Fruit fly (Drosophila melanogaster) whole organism, embryonic: ENCODE results near the gene CG34290.

ENCODE experiments used
- ATbp ChIP-seq: fragments of 200-800 bp; sonication (Bioruptor generic); optimal IDR thresholded peaks from 2 replicates; lab custom pipeline; 2017; ENCODE audit warnings: missing biosample characterization, mild to moderate bottlenecking, missing genetic modification characterization, missing genetic modification reagents
- Ada2b ChIP-seq: fragments of 200-800 bp; sonication (Bioruptor generic); IDR thresholded peaks from 2 replicates; pipeline ENCODE4 v1.3.6; 2022; ENCODE audit warnings: missing biosample characterization, missing genetic modification characterization
- Atf6 ChIP-seq: fragments of 200-800 bp; sonication (Bioruptor generic); IDR thresholded peaks from 2 replicates; pipeline ENCODE4 v1.3.6; 2022; ENCODE audit warnings: missing biosample characterization, missing genetic modification characterization
- BEAF-32 ChIP-seq: fragments of 200-800 bp; sonication (Bioruptor generic); optimal IDR thresholded peaks from 3 replicates; lab custom pipeline; 2017; ENCODE audit warnings: missing biosample characterization, missing genetic modification characterization, mild to moderate bottlenecking, moderate library complexity, missing genetic modification reagents
- Blimp-1 ChIP-seq: fragments of 200-800 bp; sonication (Bioruptor generic); optimal IDR thresholded peaks from 3 replicates; lab custom pipeline; 2018; ENCODE audit warnings: missing biosample characterization, missing genetic modification characterization, mild to moderate bottlenecking, moderate library complexity, missing genetic modification reagents
- CG10431 ChIP-seq: fragments of 200-800 bp; sonication (Bioruptor generic); optimal IDR thresholded peaks from 3 replicates; lab custom pipeline; 2018; ENCODE audit warnings: missing biosample characterization, mild to moderate bottlenecking, missing genetic modification characterization
- CG10462 ChIP-seq: fragments of 200-800 bp; sonication (Bioruptor generic); optimal IDR thresholded peaks from 2 replicates; lab custom pipeline; 2016; ENCODE audit warnings: missing biosample characterization, missing genetic modification characterization
- CG12659 ChIP-seq: fragments of 200-800 bp; sonication (Bioruptor generic); optimal IDR thresholded peaks from 3 replicates; lab custom pipeline; 2017; ENCODE audit warnings: mild to moderate bottlenecking, missing biosample characterization, missing genetic modification reagents, missing genetic modification characterization
- CG15479 ChIP-seq: fragments of 200-800 bp; sonication (Bioruptor generic); optimal IDR thresholded peaks from 3 replicates; lab custom pipeline; 2019; ENCODE audit warnings: missing biosample characterization, mild to moderate bottlenecking, missing genetic modification characterization, moderate library complexity
- CG16815 ChIP-seq: fragments of 200-800 bp; sonication (Bioruptor generic); optimal IDR thresholded peaks from 3 replicates; lab custom pipeline; 2017; ENCODE audit warnings: missing biosample characterization, mild to moderate bottlenecking, missing genetic modification characterization
- CG17612 ChIP-seq: fragments of 200-800 bp; sonication (Bioruptor generic); IDR thresholded peaks from 2 replicates; pipeline ENCODE4 v1.3.6; 2022; ENCODE audit warnings: missing biosample characterization, missing genetic modification characterization
- CG17912 ChIP-seq: fragments of 200-800 bp; sonication (Bioruptor generic); optimal IDR thresholded peaks from 2 replicates; lab custom pipeline; 2018; ENCODE audit warnings: missing biosample characterization, mild to moderate bottlenecking, missing genetic modification characterization
- CG2129 ChIP-seq: fragments of 200-800 bp; sonication (Bioruptor generic); IDR thresholded peaks from 2 replicates; pipeline ENCODE4 v1.3.6; 2022; ENCODE audit warnings: missing biosample characterization, missing genetic modification characterization; ENCODE audit not compliant: partially characterized antibody
- CG34422 ChIP-seq: fragments of 200-800 bp; sonication (Bioruptor generic); IDR thresholded peaks from 3 replicates; pipeline ENCODE4 v1.3.6; 2022; ENCODE audit warnings: missing biosample characterization, missing genetic modification characterization
- CG4424 ChIP-seq: fragments of 200-800 bp; sonication (Bioruptor generic); optimal IDR thresholded peaks from 3 replicates; lab custom pipeline; 2016; ENCODE audit warnings: missing biosample characterization, missing genetic modification characterization
- CG4707 ChIP-seq: fragments of 200-800 bp; sonication (Bioruptor generic); optimal IDR thresholded peaks from 2 replicates; lab custom pipeline; 2018; ENCODE audit warnings: missing biosample characterization, mild to moderate bottlenecking, missing genetic modification characterization, moderate library complexity
- CG4730 ChIP-seq: fragments of 200-800 bp; sonication (Bioruptor generic); IDR thresholded peaks from 2 replicates; pipeline ENCODE4 v1.3.6; 2022; ENCODE audit warnings: missing biosample characterization, missing genetic modification characterization
- CG5180 ChIP-seq: fragments of 200-800 bp; sonication (Bioruptor generic); optimal IDR thresholded peaks from 3 replicates; lab custom pipeline; 2017; ENCODE audit warnings: missing biosample characterization, missing genetic modification characterization, mild to moderate bottlenecking, moderate library complexity, missing genetic modification reagents
- CG5245 ChIP-seq: fragments of 200-800 bp; sonication (Bioruptor generic); optimal IDR thresholded peaks from 3 replicates; lab custom pipeline; 2016; ENCODE audit warnings: missing biosample characterization, missing genetic modification characterization
- CG6689 ChIP-seq: fragments of 200-800 bp; sonication (Bioruptor generic); IDR thresholded peaks from 2 replicates; pipeline ENCODE4 v1.3.6; 2022; ENCODE audit warnings: missing biosample characterization, missing genetic modification characterization
- CG6791 ChIP-seq: fragments of 200-800 bp; sonication (Bioruptor generic); IDR thresholded peaks from 3 replicates; pipeline ENCODE4 v1.3.6; 2022; ENCODE audit warnings: missing biosample characterization, missing genetic modification characterization; ENCODE audit not compliant: partially characterized antibody
- CG8290 ChIP-seq, 3 experiments: fragments of 200-800 bp; sonication (Bioruptor generic); optimal IDR thresholded peaks; 2 replicates each; lab custom pipeline; 2016 to 2019; ENCODE audit warnings: missing biosample characterization in 3 of 3, missing genetic modification characterization in 3 of 3, mild to moderate bottlenecking in 2 of 3, moderate library complexity in 1 of 3
- CG9437 ChIP-seq: fragments of 200-800 bp; sonication (Bioruptor generic); optimal IDR thresholded peaks from 2 replicates; lab custom pipeline; 2018; ENCODE audit warnings: missing biosample characterization, mild to moderate bottlenecking, missing genetic modification characterization
- CTCF ChIP-seq: fragments of 200-800 bp; sonication (Bioruptor generic); optimal IDR thresholded peaks from 2 replicates; lab custom pipeline; 2017; ENCODE audit warnings: missing biosample characterization, mild to moderate bottlenecking, missing genetic modification characterization, moderate library complexity
- E2f2 ChIP-seq: fragments of 200-800 bp; sonication (Bioruptor generic); IDR thresholded peaks from 2 replicates; pipeline ENCODE4 v1.3.6; 2022; ENCODE audit warnings: missing biosample characterization, missing genetic modification characterization
- HLHmδ ChIP-seq: fragments of 200-800 bp; sonication (Bioruptor generic); optimal IDR thresholded peaks from 2 replicates; lab custom pipeline; 2018; ENCODE audit warnings: missing biosample characterization, mild to moderate bottlenecking, missing genetic modification characterization, moderate library complexity
- Nf-YA ChIP-seq: fragments of 200-800 bp; sonication (Bioruptor generic); IDR thresholded peaks from 2 replicates; pipeline ENCODE4 v1.3.6; 2022; ENCODE audit warnings: missing biosample characterization, missing genetic modification characterization
- PHDP ChIP-seq: fragments of 200-800 bp; sonication (Bioruptor generic); optimal IDR thresholded peaks from 3 replicates; lab custom pipeline; 2018; ENCODE audit warnings: missing biosample characterization, mild to moderate bottlenecking, missing genetic modification characterization, moderate library complexity
- Rfx ChIP-seq: fragments of 200-800 bp; sonication (Bioruptor generic); IDR thresholded peaks from 2 replicates; pipeline ENCODE4 v1.3.6; 2022; ENCODE audit warnings: missing biosample characterization, missing genetic modification characterization
- Side ChIP-seq: fragments of 200-800 bp; sonication (Bioruptor generic); optimal IDR thresholded peaks from 2 replicates; lab custom pipeline; 2016; ENCODE audit warnings: missing biosample characterization, missing genetic modification characterization
- Taf1 ChIP-seq: fragments of 200-800 bp; sonication (Bioruptor generic); IDR thresholded peaks from 2 replicates; pipeline ENCODE4 v1.3.6; 2022; ENCODE audit warnings: missing biosample characterization, missing genetic modification characterization
- Usf ChIP-seq: fragments of 200-800 bp; sonication (Bioruptor generic); optimal IDR thresholded peaks from 2 replicates; lab custom pipeline; 2017; ENCODE audit warnings: missing genotype, missing biosample characterization, missing genetic modification characterization
- Xbp1 ChIP-seq: fragments of 200-800 bp; sonication (Bioruptor generic); optimal IDR thresholded peaks from 3 replicates; lab custom pipeline; 2016; ENCODE audit warnings: missing biosample characterization, mild to moderate bottlenecking, missing genetic modification characterization
- bab2 ChIP-seq: fragments of 200-800 bp; sonication (Bioruptor generic); optimal IDR thresholded peaks from 2 replicates; lab custom pipeline; 2016; ENCODE audit warnings: missing biosample characterization, missing genetic modification characterization
- bigmax ChIP-seq: fragments of 200-800 bp; sonication (Bioruptor generic); optimal IDR thresholded peaks from 2 replicates; lab custom pipeline; 2018; ENCODE audit warnings: missing biosample characterization, mild to moderate bottlenecking, missing genetic modification characterization
- br ChIP-seq: fragments of >200 bp; optimal IDR thresholded peaks from 2 replicates; lab custom pipeline; 2017
- chinmo ChIP-seq: fragments of 200-800 bp; sonication (Bioruptor generic); IDR thresholded peaks from 4 replicates; pipeline ENCODE4 v1.3.6; 2022; ENCODE audit warnings: missing biosample characterization, missing genetic modification characterization; ENCODE audit not compliant: partially characterized antibody
- ems ChIP-seq: fragments of 200-800 bp; sonication (Bioruptor generic); optimal IDR thresholded peaks from 3 replicates; lab custom pipeline; 2016; ENCODE audit warnings: missing biosample characterization, missing genetic modification characterization
- inv ChIP-seq: fragments of 200-800 bp; sonication (Bioruptor generic); IDR thresholded peaks from 2 replicates; pipeline ENCODE4 v1.3.6; 2022; ENCODE audit warnings: missing biosample characterization, missing genetic modification characterization; ENCODE audit not compliant: partially characterized antibody
- jigr1 ChIP-seq: fragments of 200-800 bp; sonication (Bioruptor generic); IDR thresholded peaks from 3 replicates; pipeline ENCODE4 v1.3.6; 2022; ENCODE audit warnings: missing biosample characterization, missing genetic modification characterization
- kay ChIP-seq: fragments of 200-800 bp; sonication (Bioruptor generic); optimal IDR thresholded peaks from 2 replicates; lab custom pipeline; 2016; ENCODE audit warnings: missing biosample characterization, missing genetic modification characterization
- maf-S ChIP-seq: fragments of 200-800 bp; sonication (Bioruptor generic); optimal IDR thresholded peaks from 2 replicates; lab custom pipeline; 2016; ENCODE audit warnings: missing biosample characterization, missing genetic modification characterization
- nom ChIP-seq: fragments of 200-800 bp; sonication (Bioruptor generic); optimal IDR thresholded peaks from 2 replicates; lab custom pipeline; 2017; ENCODE audit warnings: missing biosample characterization, missing genetic modification characterization, mild to moderate bottlenecking, moderate library complexity, missing genetic modification reagents
- pros ChIP-seq: fragments of 200-800 bp; sonication (Bioruptor generic); optimal IDR thresholded peaks from 3 replicates; lab custom pipeline; 2019; ENCODE audit warnings: missing biosample characterization, mild to moderate bottlenecking, missing genetic modification characterization, moderate library complexity
- psq ChIP-seq: fragments of 200-800 bp; sonication (Bioruptor generic); optimal IDR thresholded peaks from 2 replicates; lab custom pipeline; 2017; ENCODE audit warnings: missing biosample characterization, missing genetic modification characterization
- slou ChIP-seq: fragments of 200-800 bp; sonication (Bioruptor generic); optimal IDR thresholded peaks from 3 replicates; lab custom pipeline; 2016; ENCODE audit warnings: missing biosample characterization, missing genetic modification characterization
- tap ChIP-seq: fragments of 200-800 bp; optimal IDR thresholded peaks from 3 replicates; lab custom pipeline; 2019; ENCODE audit warnings: missing biosample characterization, mild to moderate bottlenecking, missing genetic modification characterization, moderate library complexity
- tgo ChIP-seq: fragments of 200-800 bp; sonication (Bioruptor generic); IDR thresholded peaks from 3 replicates; pipeline ENCODE4 v1.3.6; 2022; ENCODE audit warnings: missing biosample characterization, missing genetic modification characterization
- trh ChIP-seq: fragments of 200-800 bp; sonication (Bioruptor generic); optimal IDR thresholded peaks from 2 replicates; lab custom pipeline; 2016; ENCODE audit warnings: missing biosample characterization, missing genetic modification characterization
- zen2 ChIP-seq: fragments of 200-800 bp; sonication (Bioruptor generic); IDR thresholded peaks from 3 replicates; pipeline ENCODE4 v1.3.6; 2022; ENCODE audit warnings: missing biosample characterization, missing genetic modification characterization; ENCODE audit not compliant: partially characterized antibody

CG34290 gene

DNA sequence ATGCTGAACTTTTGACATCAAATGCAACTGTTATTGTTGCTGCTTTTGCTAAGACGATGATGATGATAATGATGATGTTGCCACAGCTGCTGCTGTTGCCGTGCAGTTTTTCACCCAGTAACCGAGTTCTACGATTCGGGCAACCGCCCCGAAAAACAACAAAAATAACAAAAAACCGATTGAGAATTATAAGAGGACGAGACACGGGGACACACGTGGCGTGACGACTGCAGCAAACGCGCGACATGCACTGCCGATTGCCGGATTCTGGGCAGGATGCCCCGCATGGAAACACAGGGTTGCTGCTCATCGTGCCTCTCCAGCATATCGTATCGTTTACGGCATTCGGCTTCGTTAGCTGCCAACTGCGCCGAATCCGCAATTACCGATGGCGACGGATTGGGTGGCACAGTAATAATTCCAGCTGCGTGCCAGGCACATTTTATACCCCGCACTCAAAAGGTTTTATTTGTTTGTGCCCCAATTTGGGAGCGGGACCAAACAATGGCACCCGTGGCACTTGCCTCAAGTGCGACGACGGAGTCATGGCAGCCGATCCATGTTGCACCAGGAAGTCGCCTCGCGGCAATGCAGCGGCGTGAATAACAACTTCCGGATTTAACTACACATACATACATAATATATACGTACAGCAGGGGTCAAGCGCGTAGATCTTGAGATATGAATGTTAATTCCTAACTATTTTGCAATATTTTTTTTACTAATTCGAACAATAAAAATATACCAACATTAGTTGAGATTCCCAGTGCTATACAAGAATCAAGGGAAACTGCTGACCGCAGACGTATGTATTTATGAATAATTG lies 25.8 kb downstream of the CG34290 start (continued):
- no peak for TF ChIP-seq Taf1
- no peak for TF ChIP-seq CG16815 (GFP tag; lab: Kevin White, UChicago)
- no peak for TF ChIP-seq ems
- no peak for TF ChIP-seq CG4730
- TF ChIP-seq CG12659 (GFP tag; lab: Kevin White, UChicago), result no peak
- no peak for TF ChIP-seq HLHmδ
- no peak for TF ChIP-seq BEAF-32
- no peak for TF ChIP-seq slou (GFP tag; lab: Kevin White, UChicago)
- TF ChIP-seq nom (GFP tag; lab: Kevin White, UChicago), result no peak
- no peak for TF ChIP-seq CG5245 (GFP tag; lab: Kevin White, UChicago)
- TF ChIP-seq Nf-YA (GFP tag; lab: Robert Waterston, UW), result no peak
- no peak for TF ChIP-seq PHDP
- TF ChIP-seq tgo (GFP tag; lab: Robert Waterston, UW), result no peak
- no peak for TF ChIP-seq CG6791 (GFP tag; lab: Robert Waterston, UW)
- no peak for TF ChIP-seq CG4707 (GFP tag; lab: Kevin White, UChicago)
- TF ChIP-seq CG17612 (GFP tag; lab: Robert Waterston, UW), result no peak
- no peak for TF ChIP-seq tap (tag; lab: Kevin White, UChicago)
- no peak for TF ChIP-seq E2f2 (GFP tag; lab: Robert Waterston, UW)
- no peak for TF ChIP-seq Side
- no peak for TF ChIP-seq Atf6 (GFP tag; lab: Robert Waterston, UW)
- TF ChIP-seq CTCF (GFP tag; lab: Kevin White, UChicago), result no peak
- TF ChIP-seq Xbp1 (GFP tag; lab: Kevin White, UChicago), result no peak
- TF ChIP-seq kay (GFP tag; lab: Kevin White, UChicago), result no peak
- no peak for TF ChIP-seq bab2 (GFP tag; lab: Kevin White, UChicago)
- TF ChIP-seq CG9437 (GFP tag; lab: Kevin White, UChicago), result no peak
- no peak for TF ChIP-seq jigr1 (GFP tag; lab: Robert Waterston, UW)
- no peak for TF ChIP-seq CG8290 (GFP tag; optimal IDR thresholded peaks at IDR 0.05; lab: Kevin White, UChicago)
- peak in 1 of 2 experiments; percentile 23 for TF ChIP-seq CG8290 (tag; optimal IDR thresholded peaks at IDR 0.05; lab: Kevin White, UChicago)
- TF ChIP-seq CG10431 (GFP tag; lab: Kevin White, UChicago), result no peak
- TF ChIP-seq Ada2b (GFP tag; lab: Robert Waterston, UW), result no peak
- no peak for TF ChIP-seq CG2129
- TF ChIP-seq Rfx (GFP tag; lab: Robert Waterston, UW), result 0 out of 2 replicates have a peak, but pooled peaks have one; percentile 8
- no peak for TF ChIP-seq pros (GFP tag; lab: Kevin White, UChicago)
- TF ChIP-seq maf-S, result no peak
- no peak for TF ChIP-seq bigmax (GFP tag; lab: Kevin White, UChicago)
- TF ChIP-seq CG34422 (GFP tag; lab: Robert Waterston, UW), result no peak
- TF ChIP-seq inv (GFP tag; lab: Robert Waterston, UW), result peak; percentile 12; the same call in 1 of the 2 replicates
- TF ChIP-seq CG6689 (GFP tag; lab: Robert Waterston, UW), result no peak
- no peak for TF ChIP-seq CG5180 (GFP tag; lab: Kevin White, UChicago)
- TF ChIP-seq chinmo (GFP tag; lab: Robert Waterston, UW), result 0 out of 4 replicates have a peak, but pooled peaks have one; percentile 42
- TF ChIP-seq CG4424 (GFP tag; lab: Kevin White, UChicago), result no peak
- no peak for TF ChIP-seq CG15479
- no peak for TF ChIP-seq Blimp-1 (GFP tag; lab: Kevin White, UChicago)
- no peak for TF ChIP-seq psq
- peak; percentile 17 for TF ChIP-seq ATbp
- no peak for TF ChIP-seq br (lab: Kevin White, UChicago)
- TF ChIP-seq CG10462 (GFP tag; lab: Kevin White, UChicago), result no peak
- TF ChIP-seq zen2, result no peak
- no peak for TF ChIP-seq CG17912 (GFP tag; lab: Kevin White, UChicago)
- no peak for TF ChIP-seq Usf (GFP tag; lab: Kevin White, UChicago)
- no peak for TF ChIP-seq trh
